Worm (Caenorhabditis elegans) whole organism, L4/young adult: ENCODE data around the gene F46B3.9.

Experiments used
- W03F9.2 ChIP-seq: fragments of 150-350 bp; optimal IDR thresholded peaks from 2 replicates; lab custom pipeline; 2014; ENCODE audit warnings: missing biosample characterization, missing genetic modification characterization
- dao-5 ChIP-seq: sonication (generic microtip); optimal IDR thresholded peaks from 2 replicates; lab custom pipeline; 2016; ENCODE audit warnings: missing genotype, missing genetic modification characterization, moderate library complexity, missing compliant biosample characterization
- him-1 ChIP-seq: sonication (generic microtip); optimal IDR thresholded peaks from 2 replicates; lab custom pipeline; 2016; ENCODE audit warnings: missing genotype, missing genetic modification reagents, missing genetic modification characterization, missing compliant biosample characterization

- TF ChIP-seq him-1 (tag; lab: Kevin White, UChicago): no peak
- TF ChIP-seq W03F9.2 (tag; lab: Kevin White, UChicago): no peak
- TF ChIP-seq dao-5 (tag; lab: Kevin White, UChicago): no peak
Observed at ce11 chrV:20634330-20634729, 8.4 kb upstream of the F46B3.9 start, which contains the start of gene F46B3.16.
